Fruit fly (Drosophila melanogaster): ENCODE results near the gene Lim3.

Gene Lim3

DNA sequence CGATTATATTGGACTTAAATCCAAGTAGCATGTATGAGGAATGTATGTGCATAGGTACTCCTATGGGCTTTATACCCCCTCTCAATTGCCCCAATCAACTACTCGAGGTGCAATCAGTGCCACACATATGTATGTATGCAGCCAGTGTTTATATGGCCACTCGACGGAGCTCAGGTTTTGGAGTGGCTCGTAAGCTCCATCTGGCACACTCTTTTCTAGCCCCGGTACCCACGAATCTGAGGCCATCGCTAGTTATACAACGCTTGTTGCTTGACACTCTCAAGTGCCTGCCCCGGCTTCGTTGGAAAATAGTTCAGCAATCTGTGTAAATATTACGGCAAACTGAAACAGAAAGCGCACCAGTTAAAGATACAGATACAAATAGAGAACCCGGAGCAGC lies 11.9 kb downstream of the Lim3 start:
- no peak for TF ChIP-seq fd85E (GFP tag; optimal IDR thresholded peaks at IDR 0.05)
- no peak for TF ChIP-seq Blimp-1 (GFP tag; optimal IDR thresholded peaks at IDR 0.05)
- TF ChIP-seq CG3919 (GFP tag; optimal IDR thresholded peaks at IDR 0.05), result no peak
- peak; percentile 74 for TF ChIP-seq fkh (GFP tag; optimal IDR thresholded peaks at IDR 0.05)
- TF ChIP-seq Met (GFP tag; optimal IDR thresholded peaks at IDR 0.05), result no peak
- TF ChIP-seq Gug (GFP tag; IDR thresholded peaks at IDR 0.05), result peak; percentile 41; the same call in 1 of the 2 replicates
- TF ChIP-seq Hr4 (GFP tag; optimal IDR thresholded peaks at IDR 0.05), result no peak
- no peak for TF ChIP-seq CG10631 (GFP tag; optimal IDR thresholded peaks at IDR 0.05)
- no peak for TF ChIP-seq Ets21C (GFP tag; optimal IDR thresholded peaks at IDR 0.05)
- no peak for TF ChIP-seq vri (GFP tag; optimal IDR thresholded peaks at IDR 0.05)
- peak; percentile 33 for TF ChIP-seq Eip78C (GFP tag)

DNA sequence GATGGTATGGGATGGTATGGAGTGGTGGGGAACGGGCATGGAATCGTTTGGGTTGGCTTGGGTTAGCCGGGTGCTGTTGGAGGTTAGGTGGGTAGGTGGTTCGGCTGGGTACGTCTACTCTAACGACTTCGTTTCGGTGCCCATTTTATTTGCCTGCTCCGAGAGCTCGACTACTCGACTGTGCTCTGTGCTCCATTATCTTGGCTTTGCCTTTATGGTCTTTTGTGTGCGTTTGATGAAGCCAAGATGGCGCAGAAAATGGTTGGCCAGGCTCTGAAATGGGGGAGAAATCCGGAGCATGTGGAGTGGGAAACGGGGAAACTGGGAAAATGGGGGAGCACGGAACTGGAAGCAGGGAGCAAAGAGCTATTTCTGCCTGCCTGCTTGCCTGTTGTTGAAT lies 14.4 kb downstream of the Lim3 start:
- no peak for TF ChIP-seq Hr38 (GFP tag; optimal IDR thresholded peaks at IDR 0.05)

DNA sequence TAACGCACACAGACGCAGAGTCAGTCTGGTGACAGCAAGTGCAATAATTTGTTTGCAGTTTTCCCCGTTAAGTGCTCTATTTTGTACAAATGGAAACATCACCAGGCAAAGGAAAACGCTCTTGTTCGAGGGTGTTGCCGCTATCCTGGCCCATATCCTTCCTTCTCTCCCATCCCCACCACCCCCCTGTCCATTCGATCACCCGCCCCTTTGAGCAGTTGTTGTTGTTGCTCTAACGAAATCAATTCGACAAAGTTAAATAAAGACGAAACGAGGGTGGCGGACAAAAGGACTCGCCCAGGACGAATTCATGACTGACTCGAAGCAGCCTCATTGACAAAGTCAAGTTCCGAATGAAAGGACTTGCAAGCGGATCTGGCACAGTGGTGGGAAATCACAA lies 18.8 kb downstream of the Lim3 start:
- no peak for TF ChIP-seq lz (GFP tag; optimal IDR thresholded peaks at IDR 0.05)
- TF ChIP-seq fd85E (GFP tag; optimal IDR thresholded peaks at IDR 0.05), result no peak
- TF ChIP-seq salr (GFP tag; optimal IDR thresholded peaks at IDR 0.05), result no peak
- no peak for TF ChIP-seq CG8119 (GFP tag; IDR thresholded peaks at IDR 0.05)
- no peak for TF ChIP-seq Sox14 (GFP tag; optimal IDR thresholded peaks at IDR 0.05)
- TF ChIP-seq Eip93F (GFP tag; optimal IDR thresholded peaks at IDR 0.05), result no peak
- no peak for TF ChIP-seq Sox15 (GFP tag; optimal IDR thresholded peaks at IDR 0.05)
- no peak for TF ChIP-seq CG3919 (GFP tag; optimal IDR thresholded peaks at IDR 0.05)
- TF ChIP-seq cyc (GFP tag; optimal IDR thresholded peaks at IDR 0.05), result no peak
- no peak for TF ChIP-seq vri (GFP tag; optimal IDR thresholded peaks at IDR 0.05)
- no peak for TF ChIP-seq CG7368 (GFP tag; optimal IDR thresholded peaks at IDR 0.05)
- no peak for TF ChIP-seq acj6 (GFP tag; optimal IDR thresholded peaks at IDR 0.05)
- no peak for TF ChIP-seq CG6276 (GFP tag; optimal IDR thresholded peaks at IDR 0.05)
- TF ChIP-seq CG6792 (GFP tag; optimal IDR thresholded peaks at IDR 0.05), result no peak
- no peak for TF ChIP-seq Hr38 (GFP tag; optimal IDR thresholded peaks at IDR 0.05)
- TF ChIP-seq Lpt (GFP tag; optimal IDR thresholded peaks at IDR 0.05), result no peak
- TF ChIP-seq fkh (GFP tag; optimal IDR thresholded peaks at IDR 0.05), result no peak
- TF ChIP-seq ss (GFP tag; optimal IDR thresholded peaks at IDR 0.05), result no peak
- no peak for TF ChIP-seq eg (GFP tag; IDR thresholded peaks at IDR 0.05)

- TF ChIP-seq Eip78C (GFP tag) (no peak), Met (GFP tag; optimal IDR thresholded peaks at IDR 0.05) (no peak), fkh (GFP tag; optimal IDR thresholded peaks at IDR 0.05) (no peak), Gug (GFP tag; IDR thresholded peaks at IDR 0.05) (no peak), CG6854 (GFP tag; optimal IDR thresholded peaks at IDR 0.05) (no peak), Hr39 (GFP tag; optimal IDR thresholded peaks at IDR 0.05) (no peak), CG15336 (GFP tag; IDR thresholded peaks at IDR 0.05) (no peak), CG11902 (GFP tag; optimal IDR thresholded peaks at IDR 0.05) (no peak), Hr4 (GFP tag; optimal IDR thresholded peaks at IDR 0.05) (no peak), CG10631 (GFP tag; optimal IDR thresholded peaks at IDR 0.05) (no peak), CG9139 (GFP tag; optimal IDR thresholded peaks at IDR 0.05) (no peak)
These were observed 19.3 kb downstream of the Lim3 start for dm6 chr2L:19088895-19089294.

dm6 chr2L:19083320-19083764 lies 24.9 kb downstream of the Lim3 start:
- no peak for TF ChIP-seq Sox15 (GFP tag; optimal IDR thresholded peaks at IDR 0.05)
- no peak for TF ChIP-seq esn (GFP tag; optimal IDR thresholded peaks at IDR 0.05)
- 0 out of 3 replicates have a peak, but pooled peaks have one; percentile 21 for TF ChIP-seq CG6163 (GFP tag; IDR thresholded peaks at IDR 0.05)

DNA sequence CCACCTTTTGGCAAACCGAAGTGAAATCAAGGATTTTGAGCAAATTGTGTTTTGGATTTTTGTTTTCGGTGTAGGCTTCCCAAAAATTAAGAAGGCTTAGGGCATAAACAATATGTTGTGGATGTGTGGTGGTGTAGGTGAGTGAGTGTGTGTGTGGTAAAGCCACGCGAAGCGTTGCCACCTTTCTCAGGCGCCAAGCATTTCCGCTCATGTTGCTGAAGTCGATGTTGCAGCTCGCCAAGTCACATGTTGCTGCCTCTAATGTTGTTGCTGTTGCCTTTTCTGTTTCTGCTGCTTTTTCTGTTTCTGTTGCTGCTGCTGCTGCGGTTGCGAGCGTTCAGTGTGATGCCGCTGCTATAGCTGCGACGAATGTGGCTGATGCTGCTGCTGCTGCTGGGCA lies 28.5 kb downstream of the Lim3 start:
- TF ChIP-seq pdm3 (GFP tag; optimal IDR thresholded peaks at IDR 0.05) (no peak), Ets96B (tag; optimal IDR thresholded peaks at IDR 0.05) (no peak)

Data from whole organism, prepupa.